Worm (Caenorhabditis elegans) whole organism, mixed stage, embryonic: Measurements from ENCODE around the gene Y57A10A.27.
A peak's percentile ranks its signal among the peaks of the same experiment; 100 is the strongest.

Experiments
- bed-3 ChIP-seq: fragments of 200-800 bp; sonication (Bioruptor generic); optimal IDR thresholded peaks from 3 replicates; lab custom pipeline; 2018; ENCODE audit warnings: mild to moderate bottlenecking, missing genetic modification characterization, moderate library complexity, missing compliant biosample characterization
- ceh-83 ChIP-seq: fragments of 200-800 bp; sonication (Bioruptor generic); optimal IDR thresholded peaks from 2 replicates; lab custom pipeline; 2018; ENCODE audit warnings: mild to moderate bottlenecking, missing genetic modification characterization, missing compliant biosample characterization
- ces-1 ChIP-seq: fragments of 150-350 bp; optimal IDR thresholded peaks from 2 replicates; lab custom pipeline; 2014; ENCODE audit warnings: missing biosample characterization, missing genetic modification reagents, missing genetic modification characterization
- cnd-1 ChIP-seq: fragments of 200-800 bp; sonication (Bioruptor generic); optimal IDR thresholded peaks from 2 replicates; lab custom pipeline; 2018; ENCODE audit warnings: mild to moderate bottlenecking, missing genetic modification characterization, missing compliant biosample characterization
- elt-3 ChIP-seq: fragments of 150-350 bp; optimal IDR thresholded peaks from 2 replicates; lab custom pipeline; 2014; ENCODE audit warnings: missing biosample characterization, missing genetic modification characterization
- ham-2 ChIP-seq: fragments of 200-800 bp; sonication (Bioruptor generic); optimal IDR thresholded peaks from 2 replicates; lab custom pipeline; 2018; ENCODE audit warnings: mild to moderate bottlenecking, missing genetic modification characterization, missing compliant biosample characterization
- lin-32 ChIP-seq: fragments of 200-800 bp; sonication (Bioruptor generic); optimal IDR thresholded peaks from 2 replicates; lab custom pipeline; 2018; ENCODE audit warnings: mild to moderate bottlenecking, missing genetic modification characterization, missing compliant biosample characterization
- mep-1 ChIP-seq: fragments of 150-350 bp; optimal IDR thresholded peaks from 2 replicates; lab custom pipeline; 2017; ENCODE audit warnings: missing biosample characterization, missing genetic modification reagents, missing genetic modification characterization, inconsistent platforms
- nhr-237 ChIP-seq: fragments of 150-350 bp; optimal IDR thresholded peaks from 2 replicates; lab custom pipeline; 2014; ENCODE audit warnings: missing biosample characterization, missing genetic modification characterization
- pha-4 ChIP-seq: fragments of 150-350 bp; optimal IDR thresholded peaks from 2 replicates; lab custom pipeline; 2018; ENCODE audit warnings: missing biosample characterization, missing genetic modification reagents, missing genetic modification characterization
- unc-39 ChIP-seq: fragments of 150-350 bp; optimal IDR thresholded peaks from 2 replicates; lab custom pipeline; 2014; ENCODE audit warnings: missing biosample characterization, missing genetic modification characterization
- unc-62 ChIP-seq: fragments of 150-350 bp; optimal IDR thresholded peaks from 2 replicates; lab custom pipeline; 2014; ENCODE audit warnings: missing biosample characterization, missing genetic modification reagents, missing genetic modification characterization

DNA sequence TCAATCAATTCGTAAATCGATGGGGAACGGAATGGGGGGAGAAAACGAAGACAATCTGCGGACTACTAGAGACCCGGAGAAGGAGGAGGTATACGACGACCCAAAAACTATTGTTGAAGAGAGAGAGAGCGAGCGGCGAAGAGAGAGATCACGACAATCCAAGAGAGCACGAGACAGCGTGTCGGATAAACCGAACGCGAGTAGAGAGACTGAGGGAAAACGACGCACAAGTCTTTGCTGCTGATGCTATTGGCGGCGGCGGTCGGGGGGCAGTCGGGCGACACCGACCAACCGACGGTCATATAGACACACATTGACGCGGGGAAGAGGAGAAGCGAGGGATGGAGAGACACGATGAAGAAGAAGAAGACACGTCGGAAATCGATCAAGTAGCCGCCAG, 52.3 kb downstream of the Y57A10A.27 start:
- peak; percentile 39 for TF ChIP-seq pha-4 (tag; lab: Kevin White, UChicago)
- TF ChIP-seq ces-1 (GFP tag; lab: Kevin White, UChicago) = peak; percentile 60
- TF ChIP-seq ceh-83 (GFP tag; lab: Kevin White, UChicago) = peak; percentile 52
- TF ChIP-seq unc-62 (GFP tag; lab: Kevin White, UChicago) = peak; percentile 75
- TF ChIP-seq ham-2 = peak; percentile 90
- TF ChIP-seq elt-3 (tag; lab: Kevin White, UChicago) = no peak
- no peak for TF ChIP-seq mep-1
- TF ChIP-seq cnd-1 (tag; lab: Kevin White, UChicago) = peak; percentile 79
- no peak for TF ChIP-seq lin-32 (GFP tag; lab: Kevin White, UChicago)
- TF ChIP-seq nhr-237 (tag; lab: Kevin White, UChicago) = peak; percentile 54
- TF ChIP-seq unc-39 (tag; lab: Kevin White, UChicago) = no peak
- no peak for TF ChIP-seq bed-3 (GFP tag; lab: Kevin White, UChicago)
